Fruit fly (Drosophila melanogaster) whole organism, prepupa: ENCODE results near the gene Gdap1.

ENCODE experiments used
- Blimp-1 ChIP-seq: fragments of 200-800 bp; sonication (Bioruptor generic); optimal IDR thresholded peaks from 3 replicates; lab custom pipeline; 2017; ENCODE audit warnings: missing biosample characterization, missing genetic modification characterization, mild to moderate bottlenecking, moderate library complexity, missing genetic modification reagents
- CG10631 ChIP-seq: fragments of 200-800 bp; sonication (Bioruptor generic); optimal IDR thresholded peaks from 2 replicates; lab custom pipeline; 2016; ENCODE audit warnings: missing biosample characterization, missing genetic modification characterization
- CG15336 ChIP-seq: fragments of 200-800 bp; sonication (Bioruptor generic); IDR thresholded peaks from 2 replicates; pipeline ENCODE4 v1.3.6; 2022; ENCODE audit warnings: missing biosample characterization, missing genetic modification characterization
- CG1621 ChIP-seq: fragments of 200-800 bp; sonication (Bioruptor generic); optimal IDR thresholded peaks from 3 replicates; lab custom pipeline; 2018; ENCODE audit warnings: missing biosample characterization, mild to moderate bottlenecking, missing genetic modification characterization
- CG16779 ChIP-seq: fragments of 200-800 bp; sonication (Bioruptor generic); optimal IDR thresholded peaks from 3 replicates; lab custom pipeline; 2017; ENCODE audit warnings: missing biosample characterization, mild to moderate bottlenecking, missing genetic modification characterization
- CG32006 ChIP-seq: fragments of 200-800 bp; sonication (Bioruptor generic); optimal IDR thresholded peaks from 3 replicates; lab custom pipeline; 2017; ENCODE audit warnings: missing biosample characterization, mild to moderate bottlenecking, missing genetic modification characterization
- CG34406 ChIP-seq: fragments of 200-800 bp; sonication (Bioruptor generic); optimal IDR thresholded peaks from 3 replicates; lab custom pipeline; 2016; ENCODE audit warnings: missing biosample characterization, missing genetic modification characterization
- CG6163 ChIP-seq: fragments of 200-800 bp; sonication (Bioruptor generic); IDR thresholded peaks from 3 replicates; pipeline ENCODE4 v1.3.6; 2022; ENCODE audit warnings: missing biosample characterization, missing genetic modification characterization
- CG6276 ChIP-seq: fragments of 200-800 bp; sonication (Bioruptor generic); optimal IDR thresholded peaks from 2 replicates; lab custom pipeline; 2017; ENCODE audit warnings: missing biosample characterization, mild to moderate bottlenecking, missing genetic modification characterization
- CG6792 ChIP-seq: fragments of 200-800 bp; sonication (Bioruptor generic); optimal IDR thresholded peaks from 3 replicates; lab custom pipeline; 2016; ENCODE audit warnings: missing biosample characterization, missing genetic modification characterization
- CG6854 ChIP-seq: fragments of 200-800 bp; sonication (Bioruptor generic); optimal IDR thresholded peaks from 2 replicates; lab custom pipeline; 2017; ENCODE audit warnings: missing biosample characterization, mild to moderate bottlenecking, missing genetic modification characterization
- CG8119 ChIP-seq: fragments of 200-800 bp; sonication (Bioruptor generic); IDR thresholded peaks from 3 replicates; pipeline ENCODE4 v1.3.6; 2022; ENCODE audit warnings: missing biosample characterization, missing genetic modification characterization
- CG8319 ChIP-seq: fragments of 200-800 bp; sonication (Bioruptor generic); optimal IDR thresholded peaks from 3 replicates; lab custom pipeline; 2016; ENCODE audit warnings: missing biosample characterization, missing genetic modification characterization
- CG8632 ChIP-seq: fragments of 200-800 bp; sonication (Bioruptor generic); optimal IDR thresholded peaks from 3 replicates; lab custom pipeline; 2016; ENCODE audit warnings: missing biosample characterization, missing genetic modification characterization
- Eip75B ChIP-seq: fragments of 200-800 bp; sonication (Bioruptor generic); optimal IDR thresholded peaks from 3 replicates; lab custom pipeline; 2016; ENCODE audit warnings: missing biosample characterization, missing genetic modification characterization
- Eip78C ChIP-seq: fragments of 200-800 bp; sonication (Bioruptor generic); peaks from one replicate; lab custom pipeline; 2016; ENCODE audit warnings: missing biosample characterization, missing genetic modification characterization
- Ets21C ChIP-seq: fragments of 200-800 bp; sonication (Bioruptor generic); optimal IDR thresholded peaks from 3 replicates; lab custom pipeline; 2016; ENCODE audit warnings: missing biosample characterization, missing genetic modification characterization
- Lpt ChIP-seq: fragments of 200-800 bp; sonication (Bioruptor generic); optimal IDR thresholded peaks from 3 replicates; lab custom pipeline; 2016; ENCODE audit warnings: missing biosample characterization, missing genetic modification characterization
- OdsH ChIP-seq: fragments of 200-800 bp; sonication (Bioruptor generic); optimal IDR thresholded peaks from 3 replicates; lab custom pipeline; 2016; ENCODE audit warnings: missing biosample characterization, missing genetic modification characterization
- Smox ChIP-seq: fragments of 200-800 bp; sonication (Bioruptor generic); optimal IDR thresholded peaks from 3 replicates; lab custom pipeline; 2016; ENCODE audit warnings: missing biosample characterization, missing genetic modification characterization
- Sox102F ChIP-seq: fragments of 200-800 bp; sonication (Bioruptor generic); optimal IDR thresholded peaks from 2 replicates; lab custom pipeline; 2016; ENCODE audit warnings: missing biosample characterization, mild to moderate bottlenecking, missing genetic modification characterization
- achi ChIP-seq: fragments of 200-800 bp; sonication (Bioruptor generic); optimal IDR thresholded peaks from 3 replicates; lab custom pipeline; 2016; ENCODE audit warnings: missing biosample characterization, missing genetic modification characterization
- dac ChIP-seq: fragments of 200-800 bp; sonication (Bioruptor generic); optimal IDR thresholded peaks from 2 replicates; lab custom pipeline; 2017; ENCODE audit warnings: missing biosample characterization, mild to moderate bottlenecking, missing genetic modification characterization
- dsx ChIP-seq: fragments of 200-800 bp; optimal IDR thresholded peaks from 3 replicates; lab custom pipeline; 2019; ENCODE audit warnings: missing biosample characterization, mild to moderate bottlenecking, missing genetic modification characterization, moderate library complexity; ENCODE audit not compliant: poor library complexity, severe bottlenecking
- eg ChIP-seq: fragments of 200-800 bp; sonication (Bioruptor generic); IDR thresholded peaks from 3 replicates; pipeline ENCODE4 v1.3.6; 2022; ENCODE audit warnings: missing biosample characterization, missing genetic modification characterization
- esn ChIP-seq: fragments of 200-800 bp; sonication (Bioruptor generic); optimal IDR thresholded peaks from 2 replicates; lab custom pipeline; 2016; ENCODE audit warnings: missing biosample characterization, mild to moderate bottlenecking, missing genetic modification characterization, moderate library complexity
- fd59A ChIP-seq: fragments of 200-800 bp; sonication (Bioruptor generic); optimal IDR thresholded peaks from 2 replicates; lab custom pipeline; 2017; ENCODE audit warnings: missing biosample characterization, mild to moderate bottlenecking, missing genetic modification characterization, missing genetic modification reagents
- fd85E ChIP-seq: fragments of 200-800 bp; sonication (Bioruptor generic); optimal IDR thresholded peaks from 3 replicates; lab custom pipeline; 2016; ENCODE audit warnings: missing biosample characterization, missing genetic modification characterization
- lz ChIP-seq: fragments of 200-800 bp; sonication (Bioruptor generic); optimal IDR thresholded peaks from 3 replicates; lab custom pipeline; 2016; ENCODE audit warnings: missing biosample characterization, missing genetic modification characterization
- spab ChIP-seq: fragments of 200-800 bp; sonication (Bioruptor generic); optimal IDR thresholded peaks from 2 replicates; lab custom pipeline; 2017; ENCODE audit warnings: missing biosample characterization, mild to moderate bottlenecking, missing genetic modification characterization, missing genetic modification reagents
- ss ChIP-seq, 2 experiments: fragments of 200-800 bp; sonication (Bioruptor generic); optimal IDR thresholded peaks; 2 replicates in 1 of 2; 3 replicates in 1 of 2; lab custom pipeline; 2017 to 2018; ENCODE audit warnings: mild to moderate bottlenecking in 2 of 2, missing biosample characterization in 2 of 2, missing genetic modification characterization in 2 of 2, moderate library complexity in 1 of 2
- vri ChIP-seq: fragments of 200-800 bp; sonication (Bioruptor generic); optimal IDR thresholded peaks from 3 replicates; lab custom pipeline; 2016; ENCODE audit warnings: missing biosample characterization, mild to moderate bottlenecking, missing genetic modification characterization

Gene Gdap1

DNA sequence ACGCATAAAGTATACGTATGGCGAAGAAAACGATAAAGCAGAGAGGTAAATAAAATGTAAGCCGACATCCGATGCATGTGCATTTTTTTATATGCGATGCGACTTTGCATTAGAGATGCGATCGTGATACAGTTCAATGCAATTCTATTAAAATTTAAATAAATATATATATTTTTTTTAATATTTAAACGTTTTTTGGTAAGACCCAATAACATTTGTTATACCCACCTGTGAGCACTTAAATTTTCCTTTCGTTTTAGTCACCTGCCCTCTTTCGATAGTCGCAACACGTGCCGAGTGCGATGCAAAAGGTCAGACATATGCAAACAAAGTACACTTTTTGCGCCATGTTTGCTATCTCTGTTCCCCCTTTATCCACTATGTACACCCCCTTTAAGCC, 13.5 kb upstream of the Gdap1 start (continued):
- no peak for TF ChIP-seq Lpt (GFP tag; lab: Kevin White, UChicago)
- TF ChIP-seq Blimp-1 (GFP tag; lab: Kevin White, UChicago) = no peak
- peak; percentile 40 for TF ChIP-seq fd59A (GFP tag; lab: Kevin White, UChicago)
- TF ChIP-seq CG8319 (GFP tag; lab: Kevin White, UChicago) = peak; percentile 38
- TF ChIP-seq dac (GFP tag; lab: Kevin White, UChicago) = peak; percentile 43
- TF ChIP-seq CG34406 (GFP tag; lab: Kevin White, UChicago) = peak; percentile 78
- TF ChIP-seq achi (GFP tag; lab: Kevin White, UChicago) = peak; percentile 67
- TF ChIP-seq spab (GFP tag; lab: Kevin White, UChicago) = no peak
- TF ChIP-seq Sox102F (GFP tag; lab: Kevin White, UChicago) = no peak
- TF ChIP-seq CG8632 (GFP tag; lab: Kevin White, UChicago) = peak; percentile 60
- no peak for TF ChIP-seq fd85E
- no peak for TF ChIP-seq Ets21C

dm6 chr3L:5129199-5129598, 12.6 kb upstream of the Gdap1 start, which contains the start of gene CG4597:
CG4597 (plus strand) TSS chr3L:5129499.
- TF ChIP-seq spab (GFP tag; lab: Kevin White, UChicago) (no peak), CG1621 (no peak), lz (GFP tag; lab: Kevin White, UChicago) (no peak), CG6854 (GFP tag; lab: Kevin White, UChicago) (no peak), CG6276 (no peak), CG15336 (GFP tag; lab: Robert Waterston, UW) (no peak), Ets21C (no peak), Eip75B (no peak), dac (GFP tag; lab: Kevin White, UChicago) (no peak), CG6163 (GFP tag; lab: Robert Waterston, UW) (no peak), dsx (GFP tag; lab: Kevin White, UChicago) (no peak)

DNA sequence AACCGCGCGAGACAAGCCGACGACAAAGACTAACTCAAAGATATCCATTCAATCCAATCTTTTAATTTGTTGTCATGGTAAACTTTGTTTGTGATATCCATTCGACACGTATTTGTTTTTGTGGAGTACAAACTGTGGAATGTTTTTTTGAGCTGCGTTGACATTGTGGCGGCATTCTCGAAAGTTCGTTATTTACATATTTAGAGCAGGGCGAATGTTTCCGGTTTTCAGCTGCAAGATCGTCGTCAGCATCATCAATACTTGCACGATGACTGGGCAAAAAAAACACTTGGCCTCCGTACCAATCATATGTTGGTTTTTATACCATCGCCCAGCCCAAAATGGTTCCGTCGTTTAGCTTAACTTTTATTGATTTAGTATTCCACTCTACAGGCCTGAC, 11.2 kb upstream of the Gdap1 start:
- TF ChIP-seq CG6792 (GFP tag; lab: Kevin White, UChicago) (no peak), CG6276 (no peak), CG8119 (no peak)

- TF ChIP-seq CG10631 (GFP tag; lab: Kevin White, UChicago) (no peak), eg (GFP tag; lab: Robert Waterston, UW) (no peak), dsx (GFP tag; lab: Kevin White, UChicago) (no peak), Eip78C (GFP tag; lab: Kevin White, UChicago) (peak; percentile 15), vri (GFP tag; lab: Kevin White, UChicago) (no peak), Smox (GFP tag; lab: Kevin White, UChicago) (no peak), ss (GFP tag; optimal IDR thresholded peaks at IDR 0.05; lab: Kevin White, UChicago) (no peak), OdsH (no peak)
Observed at dm6 chr3L:5131245-5131644, 10.5 kb upstream of the Gdap1 start, which contains the start of gene CG15212. CG15212 (plus strand) TSS chr3L:5131545.

DNA sequence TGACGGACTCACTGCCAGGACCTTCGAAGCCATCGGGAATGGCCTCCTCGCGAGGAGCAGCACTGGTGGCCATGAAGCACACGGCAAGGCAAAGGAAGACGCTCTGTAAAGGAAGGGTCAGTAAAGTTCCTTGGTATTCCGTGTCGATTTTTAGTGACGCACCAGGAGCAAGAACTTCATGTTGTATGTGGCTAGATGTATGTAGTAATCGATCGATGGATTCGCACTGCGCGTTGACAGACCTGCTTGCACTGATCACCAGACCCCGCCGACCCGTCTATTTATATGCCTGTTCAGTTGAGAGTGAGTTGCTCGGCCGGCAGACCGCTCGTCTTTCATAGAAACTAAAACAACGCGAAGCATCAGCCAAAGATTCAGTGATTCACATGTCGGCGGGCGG, 8.8 kb upstream of the Gdap1 start, which contains the start of gene CG15213:
Gene CG15213, minus strand, starts transcription at position 255 of the 400 bp plus-strand sequence.
- TF ChIP-seq ss (GFP tag; optimal IDR thresholded peaks at IDR 0.05; lab: Kevin White, UChicago) (peak; percentile 13 to 47), CG6163 (GFP tag; lab: Robert Waterston, UW) (0 out of 3 replicates have a peak, but pooled peaks have one; percentile 16), CG6854 (GFP tag; lab: Kevin White, UChicago) (no peak), CG16779 (no peak), CG8119 (no peak), Ets21C (no peak), fd59A (GFP tag; lab: Kevin White, UChicago) (no peak), Sox102F (GFP tag; lab: Kevin White, UChicago) (no peak), CG8319 (GFP tag; lab: Kevin White, UChicago) (no peak), CG8632 (GFP tag; lab: Kevin White, UChicago) (no peak), CG32006 (no peak), Eip78C (GFP tag; lab: Kevin White, UChicago) (peak; percentile 2), dac (GFP tag; lab: Kevin White, UChicago) (no peak), esn (GFP tag; lab: Kevin White, UChicago) (no peak), lz (GFP tag; lab: Kevin White, UChicago) (no peak), CG10631 (GFP tag; lab: Kevin White, UChicago) (no peak), fd85E (no peak), CG15336 (GFP tag; lab: Robert Waterston, UW) (no peak), dsx (GFP tag; lab: Kevin White, UChicago) (no peak), vri (GFP tag; lab: Kevin White, UChicago) (no peak)
